Worm (Caenorhabditis elegans) whole organism, young adult: ENCODE data around the gene col-75.

Experiments
- B0019.2 ChIP-seq: fragments of 200-800 bp; sonication (Bioruptor generic); conservative IDR thresholded peaks from 2 replicates; pipeline ENCODE4 v1.3.6; 2022; ENCODE audit warnings: missing genetic modification reagents, missing genetic modification characterization, missing compliant biosample characterization
- C17E4.6 ChIP-seq: fragments of 200-800 bp; sonication (Bioruptor generic); IDR thresholded peaks from 2 replicates; pipeline ENCODE4 v1.3.6; 2022; ENCODE audit warnings: missing genetic modification reagents, missing genetic modification characterization, missing compliant biosample characterization
- D2030.7 ChIP-seq: fragments of 200-800 bp; sonication (Bioruptor generic); IDR thresholded peaks from 2 replicates; pipeline ENCODE4 v1.3.6; 2022; ENCODE audit warnings: missing genetic modification reagents, missing genetic modification characterization, missing compliant biosample characterization
- F22D6.2 ChIP-seq: sonication (generic microtip); optimal IDR thresholded peaks from 2 replicates; lab custom pipeline; 2016; ENCODE audit warnings: mild to moderate bottlenecking, missing genetic modification characterization, missing compliant biosample characterization
- K11D2.4 ChIP-seq: fragments of 200-800 bp; sonication (Bioruptor generic); IDR thresholded peaks from 2 replicates; pipeline ENCODE4 v1.3.6; 2022; ENCODE audit warnings: missing genetic modification reagents, missing genetic modification characterization, missing compliant biosample characterization
- Y56A3A.18 ChIP-seq: fragments of 200-800 bp; sonication (Bioruptor generic); IDR thresholded peaks from 2 replicates; pipeline ENCODE4 v1.3.6; 2022; ENCODE audit warnings: missing genetic modification reagents, missing genetic modification characterization, missing compliant biosample characterization
- Y67H2A.10 ChIP-seq: fragments of 200-800 bp; sonication (Bioruptor generic); conservative IDR thresholded peaks from 2 replicates; pipeline ENCODE4 v1.3.6; 2022; ENCODE audit warnings: missing genetic modification reagents, missing genetic modification characterization, missing compliant biosample characterization
- Y79H2A.3 ChIP-seq: fragments of 200-800 bp; sonication (Bioruptor generic); conservative IDR thresholded peaks from 2 replicates; pipeline ENCODE4 v1.3.6; 2022; ENCODE audit warnings: missing genetic modification reagents, missing genetic modification characterization, missing compliant biosample characterization
- Y95B8A.8 ChIP-seq: fragments of 200-800 bp; sonication (Bioruptor generic); IDR thresholded peaks from 2 replicates; pipeline ENCODE4 v1.3.6; 2022; ENCODE audit warnings: missing genetic modification reagents, missing genetic modification characterization, missing compliant biosample characterization
- ama-1 ChIP-seq, 3 experiments: fragments of 150-350 bp in 1 of 3; sonication (generic microtip) in 2 of 3; optimal IDR thresholded peaks; 2 replicates each; lab custom pipeline; 2014 to 2018; ENCODE audit warnings: missing biosample characterization in 2 of 3, missing genetic modification characterization in 2 of 3, missing genetic modification reagents in 2 of 3
- attf-3 ChIP-seq: fragments of 200-800 bp; sonication (Bioruptor generic); conservative IDR thresholded peaks from 2 replicates; pipeline ENCODE4 v1.3.6; 2022; ENCODE audit warnings: missing genetic modification reagents, missing genetic modification characterization, missing compliant biosample characterization
- bed-2 ChIP-seq: fragments of 200-800 bp; sonication (Bioruptor generic); IDR thresholded peaks from 2 replicates; pipeline ENCODE4 v1.3.6; 2022; ENCODE audit warnings: missing genetic modification reagents, missing genetic modification characterization, missing compliant biosample characterization
- ceh-58 ChIP-seq: fragments of 200-800 bp; sonication (Bioruptor generic); IDR thresholded peaks from 2 replicates; pipeline ENCODE4 v1.3.6; 2022; ENCODE audit warnings: missing genetic modification characterization, missing compliant biosample characterization
- chd-7 ChIP-seq: sonication (generic microtip); optimal IDR thresholded peaks from 2 replicates; lab custom pipeline; 2016; ENCODE audit warnings: mild to moderate bottlenecking, missing genetic modification characterization, moderate library complexity, missing compliant biosample characterization
- dox-1 ChIP-seq: fragments of 200-800 bp; sonication (Bioruptor generic); IDR thresholded peaks from 2 replicates; pipeline ENCODE4 v1.3.6; 2022; ENCODE audit warnings: missing genetic modification reagents, missing genetic modification characterization, missing compliant biosample characterization
- dpl-1 ChIP-seq: fragments of 150-350 bp; optimal IDR thresholded peaks from 2 replicates; lab custom pipeline; 2014; ENCODE audit warnings: missing biosample characterization, missing genetic modification reagents, missing genetic modification characterization
- ets-4 ChIP-seq: fragments of 200-800 bp; sonication (Bioruptor generic); optimal IDR thresholded peaks from 2 replicates; lab custom pipeline; 2018; ENCODE audit warnings: mild to moderate bottlenecking, missing genetic modification characterization, missing compliant biosample characterization
- him-1 ChIP-seq: sonication (generic microtip); optimal IDR thresholded peaks from 2 replicates; lab custom pipeline; 2016; ENCODE audit warnings: missing genotype, missing genetic modification reagents, missing genetic modification characterization, missing compliant biosample characterization
- lin-26 ChIP-seq: fragments of 200-800 bp; sonication (Bioruptor generic); IDR thresholded peaks from 2 replicates; pipeline ENCODE4 v1.3.6; 2022; ENCODE audit warnings: missing genetic modification reagents, missing genetic modification characterization, missing compliant biosample characterization
- lsl-1 ChIP-seq: fragments of 200-800 bp; sonication (Bioruptor generic); optimal IDR thresholded peaks from 2 replicates; lab custom pipeline; 2018; ENCODE audit warnings: mild to moderate bottlenecking, missing genetic modification characterization, moderate library complexity, missing compliant biosample characterization
- madf-3 ChIP-seq: fragments of 200-800 bp; sonication (Bioruptor generic); IDR thresholded peaks from 2 replicates; pipeline ENCODE4 v1.3.6; 2022; ENCODE audit warnings: missing genetic modification reagents, missing genetic modification characterization, missing compliant biosample characterization
- madf-8 ChIP-seq: fragments of 200-800 bp; sonication (Bioruptor generic); conservative IDR thresholded peaks from 2 replicates; pipeline ENCODE4 v1.3.6; 2022; ENCODE audit warnings: missing genetic modification reagents, missing genetic modification characterization, missing compliant biosample characterization
- mel-28 ChIP-seq: sonication (generic microtip); optimal IDR thresholded peaks from 2 replicates; lab custom pipeline; 2016; ENCODE audit warnings: borderline replicate concordance, mild to moderate bottlenecking, missing genetic modification characterization, missing compliant biosample characterization
- nhr-179 ChIP-seq: sonication (generic microtip); optimal IDR thresholded peaks from 2 replicates; lab custom pipeline; 2016; ENCODE audit warnings: mild to moderate bottlenecking, missing genetic modification characterization, missing compliant biosample characterization
- nhr-27 ChIP-seq: fragments of 200-800 bp; sonication (Bioruptor generic); optimal IDR thresholded peaks from 2 replicates; lab custom pipeline; 2018; ENCODE audit warnings: mild to moderate bottlenecking, missing genetic modification characterization, moderate library complexity, missing compliant biosample characterization
- nhr-80 ChIP-seq: sonication (generic microtip); optimal IDR thresholded peaks from 2 replicates; lab custom pipeline; 2016; ENCODE audit warnings: missing genetic modification characterization, missing compliant biosample characterization
- nhr-90 ChIP-seq: sonication (generic microtip); optimal IDR thresholded peaks from 2 replicates; lab custom pipeline; 2016; ENCODE audit warnings: missing genotype, mild to moderate bottlenecking, missing genetic modification characterization, missing compliant biosample characterization
- snpc-3.4 ChIP-seq: sonication (generic microtip); optimal IDR thresholded peaks from 2 replicates; lab custom pipeline; 2017; ENCODE audit warnings: missing genetic modification characterization, mild to moderate bottlenecking, missing compliant biosample characterization, antibody characterized with exemption, moderate library complexity, missing genotype, missing genetic modification reagents
- tbx-9 ChIP-seq: sonication (generic microtip); optimal IDR thresholded peaks from 2 replicates; lab custom pipeline; 2016; ENCODE audit warnings: borderline replicate concordance, missing genetic modification characterization, inconsistent platforms, missing compliant biosample characterization
- ztf-22 ChIP-seq: fragments of 200-800 bp; sonication (Bioruptor generic); optimal IDR thresholded peaks from 2 replicates; lab custom pipeline; 2018; ENCODE audit warnings: mild to moderate bottlenecking, missing genetic modification characterization, moderate library complexity, missing compliant biosample characterization
- ztf-6 ChIP-seq: fragments of 200-800 bp; sonication (Bioruptor generic); IDR thresholded peaks from 2 replicates; pipeline ENCODE4 v1.3.6; 2022; ENCODE audit warnings: missing genetic modification reagents, missing genetic modification characterization, missing compliant biosample characterization

The col-75 gene

DNA sequence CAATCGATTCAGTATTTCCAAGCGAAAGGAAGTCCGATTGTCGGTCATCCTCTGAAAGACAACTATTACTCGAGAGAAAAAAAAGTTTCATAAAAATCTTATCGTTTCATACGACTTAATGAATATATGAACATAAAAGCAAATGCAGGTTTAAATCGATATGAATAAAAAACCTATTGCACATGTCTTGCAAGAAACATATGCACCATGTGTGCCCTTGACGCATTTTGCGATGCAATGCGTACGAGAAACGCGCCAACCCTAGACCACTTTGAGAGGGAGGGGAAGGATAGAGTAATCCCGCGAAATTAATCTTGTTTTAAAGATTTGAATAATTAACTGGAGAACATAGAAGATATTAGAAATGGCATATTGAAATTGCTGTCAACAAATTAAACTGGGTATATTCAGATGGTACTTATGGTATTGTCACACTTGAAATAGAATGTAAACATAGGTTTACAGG is 27.3 kb downstream of the col-75 start, which contains the start of gene atg-16.2 (continued):
- TF ChIP-seq nhr-179 (no peak), dpl-1 (GFP tag; lab: Kevin White, UChicago) (peak; percentile 31), bed-2 (GFP tag; lab: Robert Waterston, UW) (no peak), tbx-9 (tag; lab: Kevin White, UChicago) (no peak), Y79H2A.3 (GFP tag; lab: Robert Waterston, UW) (no peak), lin-26 (GFP tag; lab: Robert Waterston, UW) (no peak)

DNA sequence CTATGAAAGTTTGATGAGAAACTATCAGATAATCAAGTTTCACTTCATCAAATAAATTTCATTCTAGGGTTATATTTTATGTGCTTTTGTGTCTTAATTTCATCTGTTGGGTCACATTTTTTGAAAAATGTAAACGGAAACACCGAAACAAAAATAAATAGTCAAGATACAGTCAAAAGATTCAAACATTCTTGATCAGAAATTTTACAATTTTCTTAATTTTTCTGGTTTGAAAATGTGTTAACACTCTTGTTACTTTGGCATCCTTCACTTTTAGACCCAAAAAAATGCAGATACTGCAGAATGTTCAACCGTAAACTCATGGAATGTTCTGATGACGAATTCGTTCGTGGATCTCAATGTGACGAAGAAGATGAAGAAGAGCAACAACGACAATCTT is 28.6 kb downstream of the col-75 start, which contains the start of gene aptf-1:
Gene aptf-1 (plus strand): TSS at position 301 of the 400 bp plus-strand sequence.
- TF ChIP-seq madf-3 (GFP tag; lab: Robert Waterston, UW), result no peak
- no peak for TF ChIP-seq chd-7 (tag; lab: Kevin White, UChicago)
- no peak for TF ChIP-seq madf-8 (GFP tag; lab: Robert Waterston, UW)
- no peak for TF ChIP-seq mel-28 (tag; lab: Kevin White, UChicago)
- no peak for TF ChIP-seq dox-1 (GFP tag; lab: Robert Waterston, UW)
- TF ChIP-seq nhr-27 (tag; lab: Kevin White, UChicago), result no peak
- no peak for TF ChIP-seq B0019.2

DNA sequence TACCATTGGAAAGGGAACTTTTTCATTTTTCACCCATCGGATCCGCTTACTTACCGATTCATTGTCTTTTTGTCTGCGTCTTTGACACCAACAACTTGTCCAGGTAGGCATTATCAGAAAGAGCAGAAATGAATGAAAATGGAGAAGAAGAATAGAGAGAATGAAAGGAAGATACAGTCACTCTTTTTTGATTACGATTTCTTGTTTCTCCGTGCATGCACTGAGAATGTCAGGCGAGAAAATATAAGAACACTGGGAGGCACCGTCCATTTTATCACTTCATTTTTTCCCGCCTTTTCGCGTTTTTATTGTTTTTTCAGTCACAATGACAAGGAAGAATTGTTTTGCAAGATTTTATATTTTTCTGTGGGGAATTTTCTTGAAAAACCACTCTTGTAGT is 43.2 kb downstream of the col-75 start:
- TF ChIP-seq nhr-80 (tag; lab: Kevin White, UChicago), result peak; percentile 71
- no peak for TF ChIP-seq ceh-58 (GFP tag; lab: Robert Waterston, UW)

DNA sequence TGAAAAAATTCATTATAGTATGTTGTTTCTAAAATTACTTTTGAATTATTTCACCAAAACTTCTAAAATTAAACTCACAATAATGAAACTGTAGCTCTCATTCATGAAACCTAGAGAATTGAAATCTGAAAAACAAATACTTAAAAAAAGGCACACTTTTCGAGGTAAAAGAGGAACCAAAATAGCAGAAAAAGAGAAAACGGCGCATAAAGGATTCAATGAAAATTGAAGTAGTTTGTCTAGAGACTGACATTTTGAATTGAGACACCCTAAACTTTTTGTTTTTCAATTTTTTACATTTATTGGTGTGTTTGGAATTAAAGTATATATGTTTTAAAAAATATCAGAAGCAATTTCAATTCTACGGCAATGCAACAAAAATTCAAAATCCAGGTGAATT is 44.9 kb downstream of the col-75 start, which contains the start of gene dgk-5:
Gene dgk-5 (minus strand): TSS at position 101 of the 400 bp plus-strand sequence.
- TF ChIP-seq Y67H2A.10 (GFP tag; lab: Robert Waterston, UW) (no peak), attf-3 (GFP tag; lab: Robert Waterston, UW) (no peak), C17E4.6 (no peak), Y95B8A.8 (GFP tag; lab: Robert Waterston, UW) (no peak), Y56A3A.18 (GFP tag; lab: Robert Waterston, UW) (no peak), nhr-80 (tag; lab: Kevin White, UChicago) (no peak), snpc-3.4 (tag; lab: Kevin White, UChicago) (no peak), F22D6.2 (no peak)
- TF ChIP-seq, all 124 proteins: peak for 0

DNA sequence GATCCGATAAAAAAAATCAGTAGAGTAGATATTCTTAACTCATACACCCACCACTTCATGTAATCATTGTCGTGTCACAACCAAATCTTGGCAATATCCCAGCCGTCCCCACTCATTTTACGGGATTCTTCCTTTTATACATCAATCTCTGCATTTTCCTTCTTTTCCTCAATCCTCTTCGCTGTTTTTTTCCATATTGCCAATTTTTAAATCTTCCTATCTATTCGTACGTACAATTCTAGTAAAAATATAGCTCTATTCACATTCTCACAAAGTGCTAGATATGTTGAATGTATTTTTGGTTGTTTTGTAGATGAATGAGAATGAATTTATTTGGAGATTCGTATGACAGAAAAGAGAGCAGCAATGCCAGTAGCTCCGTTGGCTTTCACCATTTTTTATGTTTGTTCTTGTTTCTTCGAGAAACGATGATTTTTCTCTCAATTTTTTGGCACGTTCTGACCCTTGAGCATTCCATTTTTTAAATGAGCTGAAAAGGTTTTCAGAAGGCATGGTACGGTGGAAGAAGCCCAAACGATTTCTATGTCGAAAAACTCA is 49.2 kb downstream of the col-75 start, which contains the start of gene T28D9.16:
Gene T28D9.16 (plus strand): TSS at position 508 of the 558 bp plus-strand sequence.
- TF ChIP-seq attf-3 (GFP tag; lab: Robert Waterston, UW), result no peak
- no peak for TF ChIP-seq ama-1 (optimal IDR thresholded peaks at IDR 0.05; lab: Kevin White, UChicago)
- no peak for TF ChIP-seq ama-1 (GFP tag; optimal IDR thresholded peaks at IDR 0.05; lab: Kevin White, UChicago)
- TF ChIP-seq nhr-90 (tag; lab: Kevin White, UChicago), result no peak
- TF ChIP-seq him-1, result no peak
- TF ChIP-seq ets-4, result no peak
- TF ChIP-seq ztf-6 (GFP tag; lab: Robert Waterston, UW), result no peak
- TF ChIP-seq ztf-22 (GFP tag; lab: Kevin White, UChicago), result no peak
- TF ChIP-seq, all 124 proteins: peak for 0

DNA sequence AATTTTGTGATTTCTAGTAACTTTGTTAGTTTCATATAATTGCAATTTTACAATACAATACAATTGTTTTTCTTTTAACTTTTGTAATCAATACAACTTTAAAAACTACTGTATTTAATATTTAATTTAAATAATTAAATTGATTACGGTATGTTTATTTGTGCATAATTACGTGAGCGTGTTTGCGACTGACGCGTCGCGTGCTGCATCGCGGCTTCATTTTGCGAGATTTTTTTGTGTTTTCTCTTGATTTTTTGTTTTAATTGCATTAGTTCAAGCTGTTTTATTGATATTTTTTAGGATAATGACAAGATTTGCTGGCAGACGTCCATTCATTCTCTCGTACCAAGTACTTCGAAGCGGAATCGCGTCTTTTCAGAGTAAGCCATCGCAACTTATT is 50.6 kb downstream of the col-75 start, which contains the start of gene T28D9.4:
Gene T28D9.4 (plus strand): TSS at position 301 of the 400 bp plus-strand sequence.
- peak; percentile 68 for TF ChIP-seq lsl-1
- TF ChIP-seq snpc-3.4 (tag; lab: Kevin White, UChicago), result no peak
- TF ChIP-seq D2030.7 (GFP tag; lab: Robert Waterston, UW), result no peak
- TF ChIP-seq K11D2.4 (GFP tag; lab: Robert Waterston, UW), result no peak
